Fruit fly (Drosophila melanogaster): ENCODE results near the gene CG15432.

The CG15432 gene

DNA sequence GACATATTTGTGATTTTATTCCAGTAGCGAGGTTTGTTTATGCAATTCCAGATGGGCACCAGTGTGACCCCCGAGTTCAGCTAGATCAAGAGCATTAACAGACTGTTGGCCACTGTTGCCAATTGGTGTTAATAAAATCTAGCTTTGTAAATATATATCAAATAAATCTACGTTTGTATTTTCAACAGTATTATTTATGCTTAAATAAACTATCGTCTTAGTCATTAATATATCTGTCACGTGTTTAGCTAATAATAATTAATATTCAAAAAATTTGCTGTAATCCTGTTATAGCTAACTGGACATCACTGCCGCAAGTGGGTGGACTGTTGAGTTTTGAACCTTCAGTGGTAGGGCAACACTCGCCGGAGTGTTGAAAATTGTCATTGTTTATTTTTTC is 17.4 kb downstream of the CG15432 start, which contains the start of the genes mRpL27 and CG15435 (continued):
- no peak for TF ChIP-seq Smox (GFP tag; optimal IDR thresholded peaks at IDR 0.05)
- TF ChIP-seq CG9139 (GFP tag; optimal IDR thresholded peaks at IDR 0.05), result no peak
- TF ChIP-seq CG6276 (GFP tag; optimal IDR thresholded peaks at IDR 0.05), result no peak
- TF ChIP-seq Eip78C (GFP tag), result peak; percentile 77
- no peak for TF ChIP-seq CG8632 (GFP tag; optimal IDR thresholded peaks at IDR 0.05)
- peak; percentile 25 for TF ChIP-seq CG3032 (tag; optimal IDR thresholded peaks at IDR 0.05)
- TF ChIP-seq CG7368 (GFP tag; optimal IDR thresholded peaks at IDR 0.05), result no peak
- no peak for TF ChIP-seq CG32006 (GFP tag; optimal IDR thresholded peaks at IDR 0.05)
- peak; percentile 86 for TF ChIP-seq fkh (GFP tag; optimal IDR thresholded peaks at IDR 0.05)
- no peak for TF ChIP-seq fd85E (GFP tag; optimal IDR thresholded peaks at IDR 0.05)
- no peak for TF ChIP-seq Ets21C (GFP tag; optimal IDR thresholded peaks at IDR 0.05)
- TF ChIP-seq OdsH (GFP tag; optimal IDR thresholded peaks at IDR 0.05), result no peak
- no peak for TF ChIP-seq achi (GFP tag; optimal IDR thresholded peaks at IDR 0.05)
- TF ChIP-seq CG3919 (GFP tag; optimal IDR thresholded peaks at IDR 0.05), result no peak
- TF ChIP-seq CG10631 (GFP tag; optimal IDR thresholded peaks at IDR 0.05), result no peak
- no peak for TF ChIP-seq Lpt (GFP tag; optimal IDR thresholded peaks at IDR 0.05)
- no peak for TF ChIP-seq Hr4 (GFP tag; optimal IDR thresholded peaks at IDR 0.05)

dm6 chr2L:4463323-4463722 is 21.2 kb downstream of the CG15432 start, which contains the start of the genes CG15443 and Paris:
CG15443 (minus strand) TSS chr2L:4463447.
Paris (plus strand) TSS chr2L:4463611.
- TF ChIP-seq topi (GFP tag; optimal IDR thresholded peaks at IDR 0.05), result no peak
- no peak for TF ChIP-seq lz (GFP tag; optimal IDR thresholded peaks at IDR 0.05)
- TF ChIP-seq Eip78C (GFP tag), result peak; percentile 32
- no peak for TF ChIP-seq Hr39 (GFP tag; optimal IDR thresholded peaks at IDR 0.05)
- peak; percentile 36 for TF ChIP-seq fkh (GFP tag; optimal IDR thresholded peaks at IDR 0.05)
- no peak for TF ChIP-seq spab (GFP tag; optimal IDR thresholded peaks at IDR 0.05)

DNA sequence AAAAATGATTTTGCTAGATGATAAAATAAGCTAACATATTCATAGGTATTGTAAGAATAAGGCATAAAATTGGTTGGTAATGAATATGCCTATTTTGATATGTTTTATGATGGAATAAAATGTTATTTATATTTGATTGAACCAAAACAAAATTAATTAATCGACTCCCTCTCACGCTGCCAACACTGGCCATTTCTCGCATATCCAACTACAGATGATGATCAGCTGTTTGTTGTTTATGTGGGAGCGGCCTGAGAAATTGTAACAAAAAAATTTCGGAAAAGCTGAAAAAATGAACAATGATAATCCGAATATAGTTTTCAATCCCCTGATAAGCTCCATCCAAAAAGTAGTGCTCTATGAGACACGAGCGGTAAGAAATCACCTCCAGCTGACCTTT is 22.8 kb downstream of the CG15432 start, which contains the start of gene FIG4:
FIG4 (plus strand) TSS at position 229 of the 400 bp plus-strand sequence.
- peak; percentile 36 for TF ChIP-seq Sox102F (GFP tag; optimal IDR thresholded peaks at IDR 0.05)
- peak; percentile 16 for TF ChIP-seq esn (GFP tag; optimal IDR thresholded peaks at IDR 0.05)
- TF ChIP-seq Sox15 (GFP tag; optimal IDR thresholded peaks at IDR 0.05), result no peak

dm6 chr2L:4475422-4475821 is 33.3 kb downstream of the CG15432 start:
- TF ChIP-seq Hr39 (GFP tag; optimal IDR thresholded peaks at IDR 0.05), result no peak
- peak; percentile 46 for TF ChIP-seq fkh (GFP tag; optimal IDR thresholded peaks at IDR 0.05)
- TF ChIP-seq Smox (GFP tag; optimal IDR thresholded peaks at IDR 0.05), result no peak
- no peak for TF ChIP-seq CG6276 (GFP tag; optimal IDR thresholded peaks at IDR 0.05)
- TF ChIP-seq CG11294 (GFP tag; IDR thresholded peaks at IDR 0.05), result no peak
- no peak for TF ChIP-seq acj6 (GFP tag; optimal IDR thresholded peaks at IDR 0.05)

dm6 chr2L:4476672-4477273 is 34.7 kb downstream of the CG15432 start, which contains the start of gene ine:
ine (minus strand) TSS chr2L:4477022.
- TF ChIP-seq CG7368 (GFP tag; optimal IDR thresholded peaks at IDR 0.05) (no peak), CG6163 (GFP tag; IDR thresholded peaks at IDR 0.05) (peak; percentile 55; the same call in 1 of the 3 replicates), eg (GFP tag; IDR thresholded peaks at IDR 0.05) (peak; percentile 50; the same call in 1 of the 3 replicates), Sox14 (GFP tag; optimal IDR thresholded peaks at IDR 0.05) (no peak), Eip78C (GFP tag) (peak; percentile 55), CG1621 (tag; optimal IDR thresholded peaks at IDR 0.05) (peak; percentile 42), CG16779 (tag; optimal IDR thresholded peaks at IDR 0.05) (peak; percentile 25), CG32006 (GFP tag; optimal IDR thresholded peaks at IDR 0.05) (no peak)

- TF ChIP-seq CG11762 (GFP tag; optimal IDR thresholded peaks at IDR 0.05; ENCODE audit: insufficient read depth) (no peak), Eip78C (GFP tag) (peak; percentile 57), CG6854 (GFP tag; optimal IDR thresholded peaks at IDR 0.05) (no peak), Eip93F (GFP tag; optimal IDR thresholded peaks at IDR 0.05) (no peak), CG6808 (GFP tag; optimal IDR thresholded peaks at IDR 0.05) (no peak), CG34406 (GFP tag; optimal IDR thresholded peaks at IDR 0.05) (no peak), CG4318 (GFP tag; optimal IDR thresholded peaks at IDR 0.05) (no peak), CG16779 (tag; optimal IDR thresholded peaks at IDR 0.05) (no peak), pdm3 (GFP tag; optimal IDR thresholded peaks at IDR 0.05) (no peak), achi (GFP tag; optimal IDR thresholded peaks at IDR 0.05) (peak; percentile 37), CG32006 (GFP tag; optimal IDR thresholded peaks at IDR 0.05) (no peak), fd85E (GFP tag; optimal IDR thresholded peaks at IDR 0.05) (no peak), CG11902 (GFP tag; optimal IDR thresholded peaks at IDR 0.05) (no peak), net (GFP tag; optimal IDR thresholded peaks at IDR 0.05) (no peak), cyc (GFP tag; optimal IDR thresholded peaks at IDR 0.05) (no peak), OdsH (GFP tag; optimal IDR thresholded peaks at IDR 0.05) (no peak), dac (GFP tag; optimal IDR thresholded peaks at IDR 0.05) (no peak)
These were observed 35.9 kb downstream of the CG15432 start for dm6 chr2L:4477978-4478377.

All from whole organism, prepupa.